Worm (Caenorhabditis elegans): ENCODE measurements around the gene fbxb-108.

DNA sequence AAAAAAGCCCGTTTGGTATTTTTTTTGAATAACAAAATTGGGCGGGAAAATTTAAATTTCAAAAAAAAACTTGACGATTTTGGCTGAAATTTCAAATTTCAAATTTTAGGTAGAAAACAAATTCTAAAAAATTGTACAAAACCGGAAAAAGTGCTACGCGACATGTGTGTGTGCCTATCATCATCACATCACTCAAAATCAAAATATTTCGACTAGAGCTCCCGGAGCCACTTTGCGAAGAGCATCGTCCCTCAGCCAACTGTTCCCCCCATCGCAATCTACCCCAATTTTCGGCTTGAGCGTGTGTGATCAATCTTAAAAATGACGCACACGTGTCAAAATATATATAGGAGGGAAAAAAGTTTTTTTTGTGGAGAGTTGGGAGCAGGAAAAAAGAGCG is 38.0 kb upstream of the fbxb-108 start:
- TF ChIP-seq Y56A3A.18 (GFP tag; IDR thresholded peaks at IDR 0.05) (no peak), lin-40 (tag; optimal IDR thresholded peaks at IDR 0.05) (no peak), let-607 (tag; optimal IDR thresholded peaks at IDR 0.05) (no peak), ekl-4 (GFP tag; IDR thresholded peaks at IDR 0.05) (no peak), efl-1 (GFP tag; optimal IDR thresholded peaks at IDR 0.05) (no peak), hmg-20 (GFP tag; IDR thresholded peaks at IDR 0.05) (no peak), xnd-1 (tag; optimal IDR thresholded peaks at IDR 0.05) (no peak), ztf-3 (GFP tag; optimal IDR thresholded peaks at IDR 0.05) (no peak), bed-2 (GFP tag; IDR thresholded peaks at IDR 0.05) (no peak), sea-2 (GFP tag; IDR thresholded peaks at IDR 0.05) (no peak), snpc-1.3 (tag; optimal IDR thresholded peaks at IDR 0.05; ENCODE audit: insufficient read depth) (no peak), hlh-26 (GFP tag; conservative IDR thresholded peaks at IDR 0.05) (no peak), ztf-18 (tag; optimal IDR thresholded peaks at IDR 0.05) (no peak), B0019.2 (GFP tag; conservative IDR thresholded peaks at IDR 0.05) (no peak)

All from whole organism, young adult.